Worm (Caenorhabditis elegans) whole organism, late embryonic: ENCODE results near the gene str-118.

ENCODE experiments used
- C08G9.2 ChIP-seq: sonication (generic microtip); optimal IDR thresholded peaks from 2 replicates; lab custom pipeline; 2016; ENCODE audit warnings: mild to moderate bottlenecking, missing genetic modification characterization, moderate library complexity, missing compliant biosample characterization
- F13H6.1 ChIP-seq: sonication (generic microtip); optimal IDR thresholded peaks from 2 replicates; lab custom pipeline; 2016; ENCODE audit warnings: missing genetic modification characterization, missing compliant biosample characterization
- K02D7.2 ChIP-seq: sonication (generic microtip); optimal IDR thresholded peaks from 2 replicates; lab custom pipeline; 2017; ENCODE audit warnings: mild to moderate bottlenecking, missing genetic modification characterization, missing compliant biosample characterization
- K09A11.1 ChIP-seq: sonication (generic microtip); optimal IDR thresholded peaks from 2 replicates; lab custom pipeline; 2017; ENCODE audit warnings: antibody characterized with exemption, mild to moderate bottlenecking, missing genetic modification characterization, missing compliant biosample characterization; ENCODE audit not compliant: insufficient read depth
- T23F11.4 ChIP-seq: fragments of 200-800 bp; sonication (Bioruptor generic); optimal IDR thresholded peaks from 2 replicates; lab custom pipeline; 2018; ENCODE audit warnings: mild to moderate bottlenecking, missing genetic modification characterization, missing compliant biosample characterization
- Y22D7AL.16 ChIP-seq: sonication (generic microtip); optimal IDR thresholded peaks from 2 replicates; lab custom pipeline; 2016; ENCODE audit warnings: missing genetic modification characterization, missing compliant biosample characterization
- ama-1 ChIP-seq: fragments of 150-350 bp; optimal IDR thresholded peaks from 2 replicates; lab custom pipeline; 2014
- ceh-18 ChIP-seq: sonication (generic microtip); optimal IDR thresholded peaks from 2 replicates; lab custom pipeline; 2016; ENCODE audit warnings: missing genetic modification characterization, missing compliant biosample characterization
- ceh-19 ChIP-seq: fragments of 200-800 bp; sonication (Bioruptor generic); optimal IDR thresholded peaks from 2 replicates; lab custom pipeline; 2018; ENCODE audit warnings: mild to moderate bottlenecking, missing genetic modification characterization, missing compliant biosample characterization
- ceh-2 ChIP-seq: sonication (generic microtip); optimal IDR thresholded peaks from 2 replicates; lab custom pipeline; 2016; ENCODE audit warnings: missing genotype, missing genetic modification characterization, missing compliant biosample characterization
- ceh-31 ChIP-seq: sonication (generic microtip); optimal IDR thresholded peaks from 2 replicates; lab custom pipeline; 2016; ENCODE audit warnings: missing genetic modification characterization, missing compliant biosample characterization
- ceh-34 ChIP-seq: sonication (generic microtip); optimal IDR thresholded peaks from 2 replicates; lab custom pipeline; 2016; ENCODE audit warnings: mild to moderate bottlenecking, missing genetic modification characterization, missing compliant biosample characterization
- ceh-45 ChIP-seq: fragments of 200-800 bp; sonication (Bioruptor generic); IDR thresholded peaks from 2 replicates; pipeline ENCODE4 v1.3.6; 2022; ENCODE audit warnings: missing genetic modification reagents, missing genetic modification characterization, missing compliant biosample characterization
- ceh-48 ChIP-seq: sonication (generic microtip); optimal IDR thresholded peaks from 2 replicates; lab custom pipeline; 2016; ENCODE audit warnings: missing genetic modification characterization, inconsistent platforms, missing compliant biosample characterization
- ceh-6 ChIP-seq: fragments of 200-800 bp; sonication (Bioruptor generic); optimal IDR thresholded peaks from 2 replicates; lab custom pipeline; 2018; ENCODE audit warnings: mild to moderate bottlenecking, missing genetic modification characterization, missing compliant biosample characterization
- dmd-4 ChIP-seq: sonication (generic microtip); optimal IDR thresholded peaks from 2 replicates; lab custom pipeline; 2016; ENCODE audit warnings: borderline replicate concordance, missing genetic modification characterization, missing compliant biosample characterization
- dve-1 ChIP-seq: sonication (generic microtip); optimal IDR thresholded peaks from 2 replicates; lab custom pipeline; 2017; ENCODE audit warnings: antibody characterized with exemption, mild to moderate bottlenecking, missing genetic modification characterization, missing compliant biosample characterization
- elt-4 ChIP-seq: sonication (generic microtip); optimal IDR thresholded peaks from 2 replicates; lab custom pipeline; 2016; ENCODE audit warnings: missing genetic modification characterization, missing compliant biosample characterization
- gmeb-2 ChIP-seq: sonication (generic microtip); optimal IDR thresholded peaks from 2 replicates; lab custom pipeline; 2016; ENCODE audit warnings: missing genetic modification characterization, inconsistent platforms, missing compliant biosample characterization
- hlh-30 ChIP-seq: sonication (generic microtip); optimal IDR thresholded peaks from 2 replicates; lab custom pipeline; 2017; ENCODE audit warnings: antibody characterized with exemption, missing genetic modification characterization, missing compliant biosample characterization; ENCODE audit not compliant: insufficient read depth
- hlh-6 ChIP-seq: sonication (generic microtip); optimal IDR thresholded peaks from 2 replicates; lab custom pipeline; 2016; ENCODE audit warnings: missing genotype, missing genetic modification characterization, missing compliant biosample characterization
- hlh-8 ChIP-seq: sonication (generic microtip); optimal IDR thresholded peaks from 2 replicates; lab custom pipeline; 2016; ENCODE audit warnings: missing genotype, missing genetic modification characterization, missing compliant biosample characterization
- madf-2 ChIP-seq: sonication (generic microtip); optimal IDR thresholded peaks from 2 replicates; lab custom pipeline; 2017; ENCODE audit warnings: missing genetic modification characterization, missing compliant biosample characterization
- mec-3 ChIP-seq: sonication (generic microtip); optimal IDR thresholded peaks from 2 replicates; lab custom pipeline; 2016; ENCODE audit warnings: borderline replicate concordance, missing genetic modification characterization, missing compliant biosample characterization
- nfya-1 ChIP-seq: sonication (generic microtip); optimal IDR thresholded peaks from 2 replicates; lab custom pipeline; 2017; ENCODE audit warnings: missing genetic modification characterization, mild to moderate bottlenecking, missing compliant biosample characterization, antibody characterized with exemption, moderate library complexity
- nhr-11 ChIP-seq: fragments of 150-350 bp; optimal IDR thresholded peaks from 2 replicates; lab custom pipeline; 2014; ENCODE audit warnings: missing biosample characterization, missing genetic modification characterization
- odd-2 ChIP-seq: sonication (generic microtip); optimal IDR thresholded peaks from 2 replicates; lab custom pipeline; 2017; ENCODE audit warnings: antibody characterized with exemption, mild to moderate bottlenecking, missing genetic modification characterization, missing compliant biosample characterization
- pax-1 ChIP-seq: fragments of 150-350 bp; optimal IDR thresholded peaks from 2 replicates; lab custom pipeline; 2014; ENCODE audit warnings: missing biosample characterization, missing genetic modification characterization
- pqm-1 ChIP-seq: sonication (generic microtip); optimal IDR thresholded peaks from 2 replicates; lab custom pipeline; 2016; ENCODE audit warnings: missing genetic modification characterization, missing compliant biosample characterization
- pros-1 ChIP-seq: fragments of 150-350 bp; optimal IDR thresholded peaks from 2 replicates; lab custom pipeline; 2014; ENCODE audit warnings: missing biosample characterization, missing genetic modification reagents, missing genetic modification characterization
- rnt-1 ChIP-seq: sonication (generic microtip); optimal IDR thresholded peaks from 2 replicates; lab custom pipeline; 2016; ENCODE audit warnings: missing genetic modification characterization, missing compliant biosample characterization
- sox-4 ChIP-seq: sonication (generic microtip); optimal IDR thresholded peaks from 2 replicates; lab custom pipeline; 2017; ENCODE audit warnings: mild to moderate bottlenecking, missing genetic modification characterization, inconsistent platforms, missing compliant biosample characterization
- tbx-2 ChIP-seq: sonication (generic microtip); optimal IDR thresholded peaks from 2 replicates; lab custom pipeline; 2016; ENCODE audit warnings: missing genetic modification characterization, missing compliant biosample characterization
- ttx-3 ChIP-seq: sonication (generic microtip); optimal IDR thresholded peaks from 2 replicates; lab custom pipeline; 2016; ENCODE audit warnings: missing genetic modification reagents, missing genetic modification characterization, missing compliant biosample characterization
- unc-42 ChIP-seq: sonication (generic microtip); optimal IDR thresholded peaks from 2 replicates; lab custom pipeline; 2016; ENCODE audit warnings: missing genotype, missing genetic modification characterization, missing compliant biosample characterization
- unc-55 ChIP-seq: sonication (generic microtip); optimal IDR thresholded peaks from 2 replicates; lab custom pipeline; 2017; ENCODE audit warnings: missing biosample characterization, missing genetic modification reagents, missing genetic modification characterization
- unc-86 ChIP-seq: sonication (generic microtip); optimal IDR thresholded peaks from 2 replicates; lab custom pipeline; 2016; ENCODE audit warnings: missing genetic modification characterization, missing compliant biosample characterization

str-118 gene

ce11 chrV:10039837-10040236, 12.1 kb upstream of the str-118 start (continued):
- TF ChIP-seq dve-1 (tag; lab: Kevin White, UChicago) (peak; percentile 47), ttx-3 (tag; lab: Kevin White, UChicago) (no peak), ceh-6 (GFP tag; lab: Kevin White, UChicago) (peak; percentile 25), pqm-1 (tag; lab: Kevin White, UChicago) (no peak), nhr-11 (tag; lab: Kevin White, UChicago) (no peak), hlh-6 (peak; percentile 17)

- TF ChIP-seq gmeb-2 (tag; lab: Kevin White, UChicago) (no peak), ceh-6 (GFP tag; lab: Kevin White, UChicago) (peak; percentile 9), ceh-45 (GFP tag; lab: Robert Waterston, UW) (no peak)
These were observed 10.5 kb upstream of the str-118 start for ce11 chrV:10041484-10041883.

- TF ChIP-seq ama-1 (lab: Kevin White, UChicago), result no peak
- peak; percentile 51 for TF ChIP-seq dve-1 (tag; lab: Kevin White, UChicago)
- TF ChIP-seq C08G9.2 (tag; lab: Kevin White, UChicago), result no peak
- peak; percentile 72 for TF ChIP-seq ceh-31
- TF ChIP-seq nhr-11 (tag; lab: Kevin White, UChicago), result no peak
- TF ChIP-seq tbx-2 (tag; lab: Kevin White, UChicago), result peak; percentile 48
- TF ChIP-seq hlh-8 (tag; lab: Kevin White, UChicago), result no peak
- no peak for TF ChIP-seq F13H6.1 (tag; lab: Kevin White, UChicago)
- TF ChIP-seq unc-55, result peak; percentile 90
- TF ChIP-seq unc-42 (tag; lab: Kevin White, UChicago), result peak; percentile 25
- peak; percentile 20 for TF ChIP-seq rnt-1 (tag; lab: Kevin White, UChicago)
- TF ChIP-seq odd-2 (tag; lab: Kevin White, UChicago), result no peak
- no peak for TF ChIP-seq dmd-4 (tag; lab: Kevin White, UChicago)
- TF ChIP-seq unc-86 (tag; lab: Kevin White, UChicago), result no peak
- TF ChIP-seq ceh-18 (tag; lab: Kevin White, UChicago), result peak; percentile 16
- peak; percentile 32 for TF ChIP-seq pax-1 (tag; lab: Kevin White, UChicago)
- peak; percentile 57 for TF ChIP-seq ceh-34
- peak; percentile 4 for TF ChIP-seq K09A11.1 (tag; lab: Kevin White, UChicago)
- TF ChIP-seq hlh-30 (tag; lab: Kevin White, UChicago), result peak; percentile 50
- TF ChIP-seq ceh-48 (tag; lab: Kevin White, UChicago), result peak; percentile 63
- TF ChIP-seq pros-1, result peak; percentile 10
- no peak for TF ChIP-seq sox-4 (tag; lab: Kevin White, UChicago)
- TF ChIP-seq nfya-1 (tag; lab: Kevin White, UChicago), result peak; percentile 84
These were observed 9.7 kb upstream of the str-118 start for ce11 chrV:10042254-10042653.

- TF ChIP-seq ceh-18 (tag; lab: Kevin White, UChicago) (peak; percentile 62), mec-3 (tag; lab: Kevin White, UChicago) (no peak), Y22D7AL.16 (tag; lab: Kevin White, UChicago) (no peak), T23F11.4 (GFP tag; lab: Kevin White, UChicago) (no peak)
These were observed 8.6 kb upstream of the str-118 start, which contains the start of gene T06E8.8 for ce11 chrV:10043234-10043796. Gene T06E8.8, plus strand, starts transcription at chrV:10043746.

ce11 chrV:10044735-10045134, 7.2 kb upstream of the str-118 start:
- TF ChIP-seq elt-4 (tag; lab: Kevin White, UChicago), result no peak
- TF ChIP-seq madf-2 (tag; lab: Kevin White, UChicago), result no peak
- TF ChIP-seq ceh-34, result peak; percentile 68
- no peak for TF ChIP-seq ceh-2 (tag; lab: Kevin White, UChicago)
- TF ChIP-seq K02D7.2 (tag; lab: Kevin White, UChicago), result no peak
- peak; percentile 58 for TF ChIP-seq ceh-19 (GFP tag; lab: Kevin White, UChicago)
